Worm (Caenorhabditis elegans) whole organism, L3 larva: Measurements from ENCODE around the gene F53A9.1.

ENCODE experiments used
- daf-12 ChIP-seq: fragments of 150-350 bp; optimal IDR thresholded peaks from 2 replicates; lab custom pipeline; 2014; ENCODE audit warnings: missing biosample characterization, missing genetic modification reagents, missing genetic modification characterization
- egl-27 ChIP-seq: sonication (generic microtip); optimal IDR thresholded peaks from 4 replicates; lab custom pipeline; 2017; ENCODE audit warnings: missing biosample characterization, missing genetic modification reagents, missing genetic modification characterization
- elt-3 ChIP-seq, 3 experiments: fragments of 150-350 bp in 1 of 3; sonication (generic microtip) in 2 of 3; optimal IDR thresholded peaks; 2 replicates in 2 of 3; 4 replicates in 1 of 3; lab custom pipeline; 2014 to 2017; ENCODE audit warnings: missing biosample characterization in 3 of 3, missing genetic modification characterization in 3 of 3
- nhr-76 ChIP-seq: fragments of 150-350 bp; sonication (generic microtip); optimal IDR thresholded peaks from 5 replicates; lab custom pipeline; 2014; ENCODE audit warnings: missing biosample characterization, missing genetic modification characterization
- snpc-4 ChIP-seq: fragments of 150-350 bp; optimal IDR thresholded peaks from 2 replicates; lab custom pipeline; 2014; ENCODE audit warnings: missing biosample characterization, missing genetic modification characterization

- TF ChIP-seq egl-27 (tag; lab: Kevin White, UChicago): no peak
- TF ChIP-seq daf-12 (tag; lab: Kevin White, UChicago): no peak
- no peak for TF ChIP-seq snpc-4 (tag; lab: Kevin White, UChicago)
- no peak for TF ChIP-seq elt-3 (tag; optimal IDR thresholded peaks at IDR 0.05; lab: Kevin White, UChicago)
- TF ChIP-seq nhr-76: no peak
These were observed 31.5 kb downstream of the F53A9.1 start, which contains the start of gene M02D8.7 for ce11 chrX:8742896-8743295.
